Worm (Caenorhabditis elegans): ENCODE results near the gene amt-2.

Gene amt-2

DNA sequence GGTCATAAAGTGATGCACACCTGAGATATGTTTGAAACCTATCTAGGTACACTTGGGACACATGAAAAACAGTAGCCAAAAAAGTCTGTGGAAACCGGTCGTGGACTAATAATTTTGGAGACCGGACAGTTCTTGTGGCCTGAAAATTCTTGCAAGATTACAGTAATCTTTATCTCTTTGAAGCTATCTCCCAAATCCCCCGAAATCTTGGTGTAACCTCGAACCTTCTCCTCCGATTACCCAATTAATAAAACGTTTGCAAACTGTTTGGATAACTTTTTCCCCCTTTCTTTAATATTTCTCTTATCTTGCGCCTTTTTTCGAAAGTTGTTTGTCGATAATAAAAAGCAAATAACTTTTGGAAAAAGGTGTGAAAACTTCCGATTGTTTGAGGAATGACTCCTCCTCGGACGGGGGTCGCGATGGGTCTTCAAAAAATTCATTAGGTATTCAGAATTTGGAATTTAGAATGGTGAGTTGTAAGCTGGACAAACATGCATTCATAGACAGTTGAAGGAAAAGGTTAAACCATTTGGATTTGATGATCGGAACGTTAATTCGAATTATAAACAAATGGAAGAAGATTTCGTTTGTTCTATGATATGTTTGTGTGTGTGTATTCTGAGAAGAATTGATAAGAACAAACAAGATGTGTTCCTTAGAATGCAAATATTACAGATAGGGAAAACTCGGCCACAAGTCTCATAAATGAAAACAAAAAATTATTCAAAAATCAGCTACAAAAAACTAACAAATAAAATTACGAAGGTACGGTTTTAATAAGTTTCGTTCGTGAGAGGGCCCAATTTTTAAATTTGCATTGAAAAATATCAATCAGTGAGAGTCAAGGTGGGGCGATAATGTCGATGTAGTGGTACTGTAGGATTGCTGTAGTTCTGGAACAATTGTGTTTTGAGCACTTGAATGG is 40.9 kb downstream of the amt-2 start:
- TF ChIP-seq hlh-8 (tag; optimal IDR thresholded peaks at IDR 0.05) = no peak
- no peak for TF ChIP-seq unc-55 (GFP tag; optimal IDR thresholded peaks at IDR 0.05)
- TF ChIP-seq C08G9.2 (tag; optimal IDR thresholded peaks at IDR 0.05) = no peak
- no peak for TF ChIP-seq npax-4 (tag; optimal IDR thresholded peaks at IDR 0.05)
- TF ChIP-seq ceh-30 (tag; optimal IDR thresholded peaks at IDR 0.05) = no peak
- TF ChIP-seq ceh-48 (tag; optimal IDR thresholded peaks at IDR 0.05) = no peak
- no peak for TF ChIP-seq ceh-19 (GFP tag; optimal IDR thresholded peaks at IDR 0.05)
- no peak for TF ChIP-seq rnt-1 (tag; optimal IDR thresholded peaks at IDR 0.05)
- no peak for TF ChIP-seq ets-4 (tag; optimal IDR thresholded peaks at IDR 0.05)
- no peak for TF ChIP-seq gmeb-2 (tag; optimal IDR thresholded peaks at IDR 0.05)
- no peak for TF ChIP-seq eyg-1 (tag; optimal IDR thresholded peaks at IDR 0.05)
- TF ChIP-seq ceh-34 (tag; optimal IDR thresholded peaks at IDR 0.05) = no peak
- no peak for TF ChIP-seq ttx-3 (tag; optimal IDR thresholded peaks at IDR 0.05)
- TF ChIP-seq tbx-7 (tag; optimal IDR thresholded peaks at IDR 0.05) = no peak
- no peak for TF ChIP-seq nfya-1 (tag; optimal IDR thresholded peaks at IDR 0.05)
- no peak for TF ChIP-seq ceh-2 (tag; optimal IDR thresholded peaks at IDR 0.05)
- no peak for TF ChIP-seq madf-2 (tag; optimal IDR thresholded peaks at IDR 0.05)

- TF ChIP-seq lim-6 (tag; optimal IDR thresholded peaks at IDR 0.05) (no peak), ztf-16 (tag; optimal IDR thresholded peaks at IDR 0.05) (no peak), sox-4 (tag; optimal IDR thresholded peaks at IDR 0.05) (no peak), nhr-232 (tag; optimal IDR thresholded peaks at IDR 0.05) (no peak), ceh-9 (tag; optimal IDR thresholded peaks at IDR 0.05) (no peak), K09A11.1 (tag; optimal IDR thresholded peaks at IDR 0.05; ENCODE audit: insufficient read depth) (no peak), hlh-30 (tag; optimal IDR thresholded peaks at IDR 0.05; ENCODE audit: insufficient read depth) (no peak), lin-11 (tag; optimal IDR thresholded peaks at IDR 0.05) (no peak), ahr-1 (tag; optimal IDR thresholded peaks at IDR 0.05) (no peak), ceh-24 (tag; optimal IDR thresholded peaks at IDR 0.05) (no peak), pag-3 (tag; optimal IDR thresholded peaks at IDR 0.05; ENCODE audit: borderline replicate concordance) (no peak), ref-2 (tag; optimal IDR thresholded peaks at IDR 0.05) (no peak), Y22D7AL.16 (tag; optimal IDR thresholded peaks at IDR 0.05) (no peak), pax-1 (tag; optimal IDR thresholded peaks at IDR 0.05) (no peak), ceh-18 (tag; optimal IDR thresholded peaks at IDR 0.05) (no peak), gmeb-2 (tag; optimal IDR thresholded peaks at IDR 0.05) (no peak), ceh-30 (tag; optimal IDR thresholded peaks at IDR 0.05) (no peak), ceh-48 (tag; optimal IDR thresholded peaks at IDR 0.05) (no peak), fkh-6 (tag; optimal IDR thresholded peaks at IDR 0.05) (no peak), sox-2 (GFP tag; IDR thresholded peaks at IDR 0.05) (no peak)
Observed at ce11 chrIV:13085675-13086074, 43.5 kb downstream of the amt-2 start.

- no peak for TF ChIP-seq ceh-14 (tag; optimal IDR thresholded peaks at IDR 0.05)
- TF ChIP-seq ceh-18 (tag; optimal IDR thresholded peaks at IDR 0.05) = no peak
Observed at ce11 chrIV:13086705-13087104, 44.5 kb downstream of the amt-2 start, which contains the start of gene spin-2. spin-2 (plus strand) TSS chrIV:13087005.

ce11 chrIV:13089671-13090242 is 47.6 kb downstream of the amt-2 start:
- TF ChIP-seq dmd-4 (tag; optimal IDR thresholded peaks at IDR 0.05; ENCODE audit: borderline replicate concordance) (no peak), hlh-30 (tag; optimal IDR thresholded peaks at IDR 0.05; ENCODE audit: insufficient read depth) (no peak), ceh-2 (tag; optimal IDR thresholded peaks at IDR 0.05) (no peak), che-1 (tag; optimal IDR thresholded peaks at IDR 0.05) (no peak), F13H6.1 (tag; optimal IDR thresholded peaks at IDR 0.05) (no peak), ceh-45 (GFP tag; IDR thresholded peaks at IDR 0.05) (no peak), madf-2 (tag; optimal IDR thresholded peaks at IDR 0.05) (no peak), hlh-6 (tag; optimal IDR thresholded peaks at IDR 0.05) (peak; percentile 21), ceh-6 (GFP tag; optimal IDR thresholded peaks at IDR 0.05) (no peak), hlh-13 (GFP tag; optimal IDR thresholded peaks at IDR 0.05) (no peak), pros-1 (tag; optimal IDR thresholded peaks at IDR 0.05) (no peak), C08G9.2 (tag; optimal IDR thresholded peaks at IDR 0.05) (peak; percentile 35), pax-1 (tag; optimal IDR thresholded peaks at IDR 0.05) (no peak), ceh-14 (tag; optimal IDR thresholded peaks at IDR 0.05) (no peak), fkh-10 (GFP tag; optimal IDR thresholded peaks at IDR 0.05) (no peak), unc-3 (GFP tag; conservative IDR thresholded peaks at IDR 0.05) (no peak), unc-3 (tag; optimal IDR thresholded peaks at IDR 0.05) (no peak)

Data from whole organism, late embryonic.